Worm (Caenorhabditis elegans): Measurements from ENCODE around the gene spe-51.

ce11 chrIV:4659277-4659676 lies 33.3 kb upstream of the spe-51 start, which contains the start of gene mrps-21:
- TF ChIP-seq lin-13 (tag; optimal IDR thresholded peaks at IDR 0.05) (no peak), nhr-237 (tag; optimal IDR thresholded peaks at IDR 0.05) (no peak), nhr-12 (tag; optimal IDR thresholded peaks at IDR 0.05) (no peak), snpc-4 (tag; optimal IDR thresholded peaks at IDR 0.05) (no peak), ztf-11 (tag; optimal IDR thresholded peaks at IDR 0.05) (no peak), tbx-8 (GFP tag; optimal IDR thresholded peaks at IDR 0.05) (no peak), sptf-1 (tag; optimal IDR thresholded peaks at IDR 0.05) (no peak), blmp-1 (tag; optimal IDR thresholded peaks at IDR 0.05) (no peak), unc-39 (tag; optimal IDR thresholded peaks at IDR 0.05) (no peak)
